Fruit fly (Drosophila melanogaster): ENCODE measurements around the gene iPLA2-VIA.

Gene iPLA2-VIA

dm6 chr3L:9856430-9857218 is 7.5 kb downstream of the iPLA2-VIA start (continued):
- TF ChIP-seq CG12769 (tag; optimal IDR thresholded peaks at IDR 0.05) (no peak), CG14710 (tag; optimal IDR thresholded peaks at IDR 0.05) (peak; percentile 90), lilli (GFP tag; optimal IDR thresholded peaks at IDR 0.05) (peak; percentile 44), sc (optimal IDR thresholded peaks at IDR 0.05) (no peak), sc (GFP tag; optimal IDR thresholded peaks at IDR 0.05) (peak; percentile 79), BEAF-32 (GFP tag; optimal IDR thresholded peaks at IDR 0.05) (no peak), kni (GFP tag; optimal IDR thresholded peaks at IDR 0.05) (no peak), Hey (tag; optimal IDR thresholded peaks at IDR 0.05) (no peak), Hmr (GFP tag; optimal IDR thresholded peaks at IDR 0.05) (peak; percentile 54), schlank (tag; optimal IDR thresholded peaks at IDR 0.05) (no peak), zfh1 (GFP tag; IDR thresholded peaks at IDR 0.05) (peak; percentile 88), Ets97D (GFP tag; optimal IDR thresholded peaks at IDR 0.05) (no peak), CG3847 (GFP tag; IDR thresholded peaks at IDR 0.05) (peak; percentile 60), CG12219 (GFP tag; optimal IDR thresholded peaks at IDR 0.05) (peak; percentile 56), CG17328 (GFP tag; IDR thresholded peaks at IDR 0.05) (peak; percentile 89), Dbx (GFP tag; IDR thresholded peaks at IDR 0.05) (peak; percentile 41; the same call in 1 of the 3 replicates), sna (GFP tag; IDR thresholded peaks at IDR 0.05; ENCODE audit: partially characterized antibody) (no peak), gsb (GFP tag; IDR thresholded peaks at IDR 0.05) (peak; percentile 39; the same call in 1 of the 2 replicates), abd-A (tag; optimal IDR thresholded peaks at IDR 0.05) (peak; percentile 90), unpg (GFP tag; optimal IDR thresholded peaks at IDR 0.05) (peak; percentile 92), Chrac-16 (GFP tag; optimal IDR thresholded peaks at IDR 0.05) (peak; percentile 74), CG18262 (tag; optimal IDR thresholded peaks at IDR 0.05) (peak; percentile 92), Mad (GFP tag; optimal IDR thresholded peaks at IDR 0.05) (no peak), Dll (GFP tag; IDR thresholded peaks at IDR 0.05; ENCODE audit: partially characterized antibody) (no peak), al (GFP tag; IDR thresholded peaks at IDR 0.05) (peak; percentile 19; the same call in 1 of the 2 replicates), Gug (GFP tag; IDR thresholded peaks at IDR 0.05) (peak; percentile 23; the same call in 1 of the 4 replicates), hb (GFP tag; IDR thresholded peaks at IDR 0.05; ENCODE audit: partially characterized antibody) (no peak), CG5180 (GFP tag; optimal IDR thresholded peaks at IDR 0.05) (no peak), kah (GFP tag; optimal IDR thresholded peaks at IDR 0.05) (peak; percentile 14), CG12659 (GFP tag; optimal IDR thresholded peaks at IDR 0.05) (peak; percentile 42), CG5245 (GFP tag; optimal IDR thresholded peaks at IDR 0.05) (peak; percentile 69), trem (tag; optimal IDR thresholded peaks at IDR 0.05) (peak; percentile 94), inv (GFP tag; IDR thresholded peaks at IDR 0.05; ENCODE audit: partially characterized antibody) (no peak), dimm (GFP tag; IDR thresholded peaks at IDR 0.05) (peak; percentile 57), CG15479 (GFP tag; optimal IDR thresholded peaks at IDR 0.05) (no peak), wek (GFP tag; optimal IDR thresholded peaks at IDR 0.05) (no peak), chif (GFP tag; optimal IDR thresholded peaks at IDR 0.05) (peak; percentile 24 to 54), Xbp1 (GFP tag; optimal IDR thresholded peaks at IDR 0.05) (peak; percentile 78), tio (GFP tag; optimal IDR thresholded peaks at IDR 0.05) (no peak), CG2120 (GFP tag; optimal IDR thresholded peaks at IDR 0.05) (peak; percentile 0), CG3407 (GFP tag; optimal IDR thresholded peaks at IDR 0.05) (peak; percentile 82), esg (GFP tag; conservative IDR thresholded peaks at IDR 0.05) (peak; percentile 67; the same call in 1 of the 2 replicates), CG32767 (GFP tag; IDR thresholded peaks at IDR 0.05) (peak; percentile 82), CG1792 (GFP tag; optimal IDR thresholded peaks at IDR 0.05) (no peak), salm (tag; optimal IDR thresholded peaks at IDR 0.05) (peak; percentile 77), dysf (GFP tag; IDR thresholded peaks at IDR 0.05) (peak; percentile 82), Hr3 (GFP tag; optimal IDR thresholded peaks at IDR 0.05) (peak; percentile 71), CG16813 (GFP tag; IDR thresholded peaks at IDR 0.05; ENCODE audit: partially characterized antibody) (no peak)

All from whole organism, embryonic.